Worm (Caenorhabditis elegans) whole organism, late embryonic: ENCODE measurements around the gene F10E9.4.
A peak's percentile ranks its signal among the peaks of the same experiment; 100 is the strongest.

Experiments
- C08G9.2 ChIP-seq: sonication (generic microtip); optimal IDR thresholded peaks from 2 replicates; lab custom pipeline; 2016; ENCODE audit warnings: mild to moderate bottlenecking, missing genetic modification characterization, moderate library complexity, missing compliant biosample characterization
- C38D4.7 ChIP-seq: fragments of 200-800 bp; sonication (Bioruptor generic); optimal IDR thresholded peaks from 2 replicates; lab custom pipeline; 2018; ENCODE audit warnings: mild to moderate bottlenecking, missing genetic modification characterization, moderate library complexity, missing compliant biosample characterization
- F13H6.1 ChIP-seq: sonication (generic microtip); optimal IDR thresholded peaks from 2 replicates; lab custom pipeline; 2016; ENCODE audit warnings: missing genetic modification characterization, missing compliant biosample characterization
- K02D7.2 ChIP-seq: sonication (generic microtip); optimal IDR thresholded peaks from 2 replicates; lab custom pipeline; 2017; ENCODE audit warnings: mild to moderate bottlenecking, missing genetic modification characterization, missing compliant biosample characterization
- K09A11.1 ChIP-seq: sonication (generic microtip); optimal IDR thresholded peaks from 2 replicates; lab custom pipeline; 2017; ENCODE audit warnings: antibody characterized with exemption, mild to moderate bottlenecking, missing genetic modification characterization, missing compliant biosample characterization; ENCODE audit not compliant: insufficient read depth
- T23F11.4 ChIP-seq: fragments of 200-800 bp; sonication (Bioruptor generic); optimal IDR thresholded peaks from 2 replicates; lab custom pipeline; 2018; ENCODE audit warnings: mild to moderate bottlenecking, missing genetic modification characterization, missing compliant biosample characterization
- Y22D7AL.16 ChIP-seq: sonication (generic microtip); optimal IDR thresholded peaks from 2 replicates; lab custom pipeline; 2016; ENCODE audit warnings: missing genetic modification characterization, missing compliant biosample characterization
- ahr-1 ChIP-seq: sonication (generic microtip); optimal IDR thresholded peaks from 2 replicates; lab custom pipeline; 2016; ENCODE audit warnings: missing genetic modification characterization, missing compliant biosample characterization
- ama-1 ChIP-seq: fragments of 150-350 bp; optimal IDR thresholded peaks from 2 replicates; lab custom pipeline; 2014
- ceh-18 ChIP-seq: sonication (generic microtip); optimal IDR thresholded peaks from 2 replicates; lab custom pipeline; 2016; ENCODE audit warnings: missing genetic modification characterization, missing compliant biosample characterization
- ceh-19 ChIP-seq: fragments of 200-800 bp; sonication (Bioruptor generic); optimal IDR thresholded peaks from 2 replicates; lab custom pipeline; 2018; ENCODE audit warnings: mild to moderate bottlenecking, missing genetic modification characterization, missing compliant biosample characterization
- ceh-2 ChIP-seq: sonication (generic microtip); optimal IDR thresholded peaks from 2 replicates; lab custom pipeline; 2016; ENCODE audit warnings: missing genotype, missing genetic modification characterization, missing compliant biosample characterization
- ceh-22 ChIP-seq: sonication (generic microtip); optimal IDR thresholded peaks from 2 replicates; lab custom pipeline; 2017; ENCODE audit warnings: missing biosample characterization, missing genetic modification characterization
- ceh-30 ChIP-seq: fragments of 150-350 bp; optimal IDR thresholded peaks from 2 replicates; lab custom pipeline; 2014; ENCODE audit warnings: missing biosample characterization, missing genetic modification characterization
- ceh-31 ChIP-seq: sonication (generic microtip); optimal IDR thresholded peaks from 2 replicates; lab custom pipeline; 2016; ENCODE audit warnings: missing genetic modification characterization, missing compliant biosample characterization
- ceh-45 ChIP-seq: fragments of 200-800 bp; sonication (Bioruptor generic); IDR thresholded peaks from 2 replicates; pipeline ENCODE4 v1.3.6; 2022; ENCODE audit warnings: missing genetic modification reagents, missing genetic modification characterization, missing compliant biosample characterization
- ceh-48 ChIP-seq: sonication (generic microtip); optimal IDR thresholded peaks from 2 replicates; lab custom pipeline; 2016; ENCODE audit warnings: missing genetic modification characterization, inconsistent platforms, missing compliant biosample characterization
- ceh-6 ChIP-seq: fragments of 200-800 bp; sonication (Bioruptor generic); optimal IDR thresholded peaks from 2 replicates; lab custom pipeline; 2018; ENCODE audit warnings: mild to moderate bottlenecking, missing genetic modification characterization, missing compliant biosample characterization
- dmd-4 ChIP-seq: sonication (generic microtip); optimal IDR thresholded peaks from 2 replicates; lab custom pipeline; 2016; ENCODE audit warnings: borderline replicate concordance, missing genetic modification characterization, missing compliant biosample characterization
- dve-1 ChIP-seq: sonication (generic microtip); optimal IDR thresholded peaks from 2 replicates; lab custom pipeline; 2017; ENCODE audit warnings: antibody characterized with exemption, mild to moderate bottlenecking, missing genetic modification characterization, missing compliant biosample characterization
- elt-4 ChIP-seq: sonication (generic microtip); optimal IDR thresholded peaks from 2 replicates; lab custom pipeline; 2016; ENCODE audit warnings: missing genetic modification characterization, missing compliant biosample characterization
- eyg-1 ChIP-seq: sonication (generic microtip); optimal IDR thresholded peaks from 2 replicates; lab custom pipeline; 2016; ENCODE audit warnings: missing genotype, missing genetic modification characterization, missing compliant biosample characterization
- fkh-10 ChIP-seq: fragments of 150-350 bp; optimal IDR thresholded peaks from 2 replicates; lab custom pipeline; 2014; ENCODE audit warnings: missing biosample characterization, missing genetic modification reagents, missing genetic modification characterization
- fkh-6 ChIP-seq: sonication (generic microtip); optimal IDR thresholded peaks from 2 replicates; lab custom pipeline; 2016; ENCODE audit warnings: missing genetic modification characterization, missing compliant biosample characterization
- gmeb-2 ChIP-seq: sonication (generic microtip); optimal IDR thresholded peaks from 2 replicates; lab custom pipeline; 2016; ENCODE audit warnings: missing genetic modification characterization, inconsistent platforms, missing compliant biosample characterization
- hlh-15 ChIP-seq: sonication (generic microtip); optimal IDR thresholded peaks from 2 replicates; lab custom pipeline; 2016; ENCODE audit warnings: missing genetic modification characterization, missing compliant biosample characterization
- hlh-6 ChIP-seq: sonication (generic microtip); optimal IDR thresholded peaks from 2 replicates; lab custom pipeline; 2016; ENCODE audit warnings: missing genotype, missing genetic modification characterization, missing compliant biosample characterization
- hlh-8 ChIP-seq: sonication (generic microtip); optimal IDR thresholded peaks from 2 replicates; lab custom pipeline; 2016; ENCODE audit warnings: missing genotype, missing genetic modification characterization, missing compliant biosample characterization
- lin-11 ChIP-seq: fragments of 200-800 bp; sonication (Bioruptor generic); optimal IDR thresholded peaks from 2 replicates; lab custom pipeline; 2018; ENCODE audit warnings: mild to moderate bottlenecking, missing genetic modification characterization, missing compliant biosample characterization
- madf-2 ChIP-seq: sonication (generic microtip); optimal IDR thresholded peaks from 2 replicates; lab custom pipeline; 2017; ENCODE audit warnings: missing genetic modification characterization, missing compliant biosample characterization
- mec-3 ChIP-seq: sonication (generic microtip); optimal IDR thresholded peaks from 2 replicates; lab custom pipeline; 2016; ENCODE audit warnings: borderline replicate concordance, missing genetic modification characterization, missing compliant biosample characterization
- nhr-11 ChIP-seq: fragments of 150-350 bp; optimal IDR thresholded peaks from 2 replicates; lab custom pipeline; 2014; ENCODE audit warnings: missing biosample characterization, missing genetic modification characterization
- npax-4 ChIP-seq: sonication (generic microtip); optimal IDR thresholded peaks from 2 replicates; lab custom pipeline; 2016; ENCODE audit warnings: missing genetic modification characterization, missing compliant biosample characterization
- odd-2 ChIP-seq: sonication (generic microtip); optimal IDR thresholded peaks from 2 replicates; lab custom pipeline; 2017; ENCODE audit warnings: antibody characterized with exemption, mild to moderate bottlenecking, missing genetic modification characterization, missing compliant biosample characterization
- pat-9 ChIP-seq: fragments of 200-800 bp; sonication (Bioruptor generic); optimal IDR thresholded peaks from 2 replicates; lab custom pipeline; 2018; ENCODE audit warnings: mild to moderate bottlenecking, missing genetic modification characterization, moderate library complexity, missing compliant biosample characterization
- pax-1 ChIP-seq: fragments of 150-350 bp; optimal IDR thresholded peaks from 2 replicates; lab custom pipeline; 2014; ENCODE audit warnings: missing biosample characterization, missing genetic modification characterization
- pha-2 ChIP-seq: sonication (generic microtip); optimal IDR thresholded peaks from 2 replicates; lab custom pipeline; 2017; ENCODE audit warnings: mild to moderate bottlenecking, missing genetic modification characterization, missing compliant biosample characterization
- pha-4 ChIP-seq: fragments of 150-350 bp; optimal IDR thresholded peaks from 2 replicates; lab custom pipeline; 2018; ENCODE audit warnings: missing biosample characterization, missing genetic modification reagents, missing genetic modification characterization
- pros-1 ChIP-seq: fragments of 150-350 bp; optimal IDR thresholded peaks from 2 replicates; lab custom pipeline; 2014; ENCODE audit warnings: missing biosample characterization, missing genetic modification reagents, missing genetic modification characterization
- ref-2 ChIP-seq: sonication (generic microtip); optimal IDR thresholded peaks from 2 replicates; lab custom pipeline; 2016; ENCODE audit warnings: missing genetic modification characterization, missing compliant biosample characterization
- rnt-1 ChIP-seq: sonication (generic microtip); optimal IDR thresholded peaks from 2 replicates; lab custom pipeline; 2016; ENCODE audit warnings: missing genetic modification characterization, missing compliant biosample characterization
- sdc-2 ChIP-seq: sonication (generic microtip); optimal IDR thresholded peaks from 2 replicates; lab custom pipeline; 2016; ENCODE audit warnings: missing genotype, missing genetic modification characterization, missing compliant biosample characterization
- sox-2 ChIP-seq: fragments of 200-800 bp; sonication (Bioruptor generic); IDR thresholded peaks from 2 replicates; pipeline ENCODE4 v1.3.6; 2022; ENCODE audit warnings: missing genetic modification reagents, missing genetic modification characterization, missing compliant biosample characterization
- sox-4 ChIP-seq: sonication (generic microtip); optimal IDR thresholded peaks from 2 replicates; lab custom pipeline; 2017; ENCODE audit warnings: mild to moderate bottlenecking, missing genetic modification characterization, inconsistent platforms, missing compliant biosample characterization
- syd-9 ChIP-seq: sonication (generic microtip); optimal IDR thresholded peaks from 2 replicates; lab custom pipeline; 2016; ENCODE audit warnings: mild to moderate bottlenecking, missing genetic modification characterization, moderate library complexity, missing compliant biosample characterization
- ttx-3 ChIP-seq: sonication (generic microtip); optimal IDR thresholded peaks from 2 replicates; lab custom pipeline; 2016; ENCODE audit warnings: missing genetic modification reagents, missing genetic modification characterization, missing compliant biosample characterization
- unc-3 ChIP-seq, 2 experiments: fragments of 200-800 bp in 1 of 2; sonication (Bioruptor generic) in 1 of 2; sonication (generic microtip) in 1 of 2; conservative IDR thresholded peaks in 1 of 2; optimal IDR thresholded peaks in 1 of 2; 2 replicates each; pipeline versions ENCODE4 v1.3.6 to Lab custom; 2016 to 2022; ENCODE audit warnings: missing compliant biosample characterization in 2 of 2, missing genetic modification characterization in 2 of 2, missing genetic modification reagents in 1 of 2
- unc-42 ChIP-seq: sonication (generic microtip); optimal IDR thresholded peaks from 2 replicates; lab custom pipeline; 2016; ENCODE audit warnings: missing genotype, missing genetic modification characterization, missing compliant biosample characterization
- unc-86 ChIP-seq: sonication (generic microtip); optimal IDR thresholded peaks from 2 replicates; lab custom pipeline; 2016; ENCODE audit warnings: missing genetic modification characterization, missing compliant biosample characterization
- zip-5 ChIP-seq: sonication (generic microtip); optimal IDR thresholded peaks from 2 replicates; lab custom pipeline; 2016; ENCODE audit warnings: missing genetic modification characterization, missing compliant biosample characterization

F10E9.4 gene

DNA sequence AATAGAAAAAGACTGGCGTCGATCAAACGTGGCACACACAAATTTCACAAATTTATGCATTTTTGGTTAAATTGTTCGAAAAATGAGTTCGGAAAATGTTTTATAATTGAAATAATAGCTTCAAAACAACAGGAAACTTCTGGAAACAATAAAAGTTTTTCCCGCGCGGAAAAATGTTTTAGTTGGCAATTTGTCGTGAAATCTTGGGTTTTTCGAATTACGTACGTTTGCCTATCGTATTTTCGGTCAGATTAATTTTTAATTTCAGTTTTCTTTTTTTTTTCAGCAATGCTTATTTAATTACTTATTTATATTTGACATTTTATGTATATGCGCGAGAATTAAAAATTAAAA, 47.1 kb downstream of the F10E9.4 start:
- TF ChIP-seq ceh-30 (no peak), ahr-1 (tag; lab: Kevin White, UChicago) (no peak), sdc-2 (tag; lab: Kevin White, UChicago) (no peak), ceh-18 (no peak), pros-1 (tag; lab: Kevin White, UChicago) (no peak), syd-9 (tag; lab: Kevin White, UChicago) (no peak), K09A11.1 (no peak), dmd-4 (tag; lab: Kevin White, UChicago) (no peak), Y22D7AL.16 (no peak), odd-2 (tag; lab: Kevin White, UChicago) (no peak), ceh-2 (no peak), eyg-1 (tag; lab: Kevin White, UChicago) (no peak), pax-1 (tag; lab: Kevin White, UChicago) (no peak), gmeb-2 (no peak), nhr-11 (tag; lab: Kevin White, UChicago) (no peak), lin-11 (tag; lab: Kevin White, UChicago) (no peak), T23F11.4 (GFP tag; lab: Kevin White, UChicago) (no peak), C38D4.7 (no peak)

DNA sequence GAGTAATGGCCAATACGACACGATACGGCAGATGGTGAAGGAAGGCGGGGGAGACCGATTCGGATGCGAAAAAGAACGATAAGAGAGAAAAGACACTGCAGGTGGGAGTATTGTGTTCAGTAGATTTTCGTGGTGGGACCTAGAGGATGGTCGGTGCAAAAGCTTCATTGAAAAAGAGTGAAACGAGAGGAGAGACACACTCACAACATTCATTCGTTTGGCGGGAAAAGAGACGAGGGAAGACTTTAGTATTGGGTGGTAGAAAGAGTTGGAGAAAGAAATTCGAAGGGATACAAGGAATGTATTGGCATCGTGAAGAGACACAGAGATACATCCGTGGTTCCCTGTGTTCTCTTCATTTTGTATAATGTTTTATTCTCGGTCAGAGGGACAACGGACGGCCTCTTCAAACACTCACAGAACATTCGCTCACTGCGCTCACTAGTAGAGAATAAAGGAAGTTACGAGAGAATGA, 48.1 kb downstream of the F10E9.4 start:
- TF ChIP-seq odd-2 (tag; lab: Kevin White, UChicago) (no peak), C08G9.2 (no peak), fkh-10 (no peak), ceh-2 (peak; percentile 39), pros-1 (tag; lab: Kevin White, UChicago) (peak; percentile 40), ttx-3 (tag; lab: Kevin White, UChicago) (no peak), K02D7.2 (tag; lab: Kevin White, UChicago) (no peak), gmeb-2 (no peak), K09A11.1 (no peak), ceh-30 (no peak), ref-2 (peak; percentile 26), Y22D7AL.16 (no peak), fkh-6 (no peak), npax-4 (tag; lab: Kevin White, UChicago) (no peak), ceh-45 (GFP tag; lab: Robert Waterston, UW) (no peak), pha-4 (tag; lab: Kevin White, UChicago) (no peak), elt-4 (tag; lab: Kevin White, UChicago) (no peak), hlh-8 (no peak), zip-5 (tag; lab: Kevin White, UChicago) (no peak), sox-4 (no peak), hlh-6 (tag; lab: Kevin White, UChicago) (peak; percentile 25), ama-1 (no peak), unc-42 (tag; lab: Kevin White, UChicago) (peak; percentile 55), pat-9 (tag; lab: Kevin White, UChicago) (no peak), pha-2 (tag; lab: Kevin White, UChicago) (no peak), ceh-19 (no peak), syd-9 (tag; lab: Kevin White, UChicago) (peak; percentile 56), dmd-4 (tag; lab: Kevin White, UChicago) (no peak), hlh-15 (no peak), F13H6.1 (tag; lab: Kevin White, UChicago) (no peak), sox-2 (GFP tag; lab: Robert Waterston, UW) (no peak; the same call in 1 of the 2 replicates), ceh-31 (tag; lab: Kevin White, UChicago) (peak; percentile 85), ceh-48 (tag; lab: Kevin White, UChicago) (no peak), mec-3 (no peak), lin-11 (tag; lab: Kevin White, UChicago) (peak; percentile 8), eyg-1 (tag; lab: Kevin White, UChicago) (peak; percentile 55), ahr-1 (tag; lab: Kevin White, UChicago) (no peak), unc-3 (GFP tag; conservative IDR thresholded peaks at IDR 0.05; lab: Robert Waterston, UW) (no peak), unc-3 (tag; optimal IDR thresholded peaks at IDR 0.05; lab: Kevin White, UChicago) (no peak), rnt-1 (tag; lab: Kevin White, UChicago) (no peak), ceh-22 (tag; lab: Kevin White, UChicago) (no peak), ceh-6 (no peak), dve-1 (tag; lab: Kevin White, UChicago) (no peak), unc-86 (no peak), madf-2 (tag; lab: Kevin White, UChicago) (no peak), sdc-2 (tag; lab: Kevin White, UChicago) (peak; percentile 7)
